Worm (Caenorhabditis elegans): ENCODE measurements around the gene wago-10.
A peak's percentile ranks its signal among the peaks of the same experiment; 100 is the strongest.

wago-10 gene

ce11 chrV:336350-336749 lies 6.9 kb upstream of the wago-10 start, which contains the start of gene dmd-8:
dmd-8 (minus strand) TSS chrV:336450.
- TF ChIP-seq unc-62 (GFP tag; optimal IDR thresholded peaks at IDR 0.05) (no peak), ceh-27 (GFP tag; optimal IDR thresholded peaks at IDR 0.05) (no peak), dox-1 (GFP tag; IDR thresholded peaks at IDR 0.05) (no peak), C06A6.2 (GFP tag; conservative IDR thresholded peaks at IDR 0.05) (no peak), B0035.1 (tag; optimal IDR thresholded peaks at IDR 0.05) (no peak), egl-18 (GFP tag; IDR thresholded peaks at IDR 0.05) (no peak), fkh-3 (tag; optimal IDR thresholded peaks at IDR 0.05) (no peak), nhr-90 (tag; optimal IDR thresholded peaks at IDR 0.05) (no peak), hsf-1 (GFP tag; IDR thresholded peaks at IDR 0.05) (no peak), ekl-4 (GFP tag; IDR thresholded peaks at IDR 0.05) (no peak), attf-5 (GFP tag; optimal IDR thresholded peaks at IDR 0.05) (no peak), lag-1 (GFP tag; IDR thresholded peaks at IDR 0.05) (no peak), hmg-20 (GFP tag; IDR thresholded peaks at IDR 0.05) (no peak), F33H1.4 (GFP tag; IDR thresholded peaks at IDR 0.05) (no peak), ceh-100 (GFP tag; IDR thresholded peaks at IDR 0.05) (no peak), F52B5.7 (tag; optimal IDR thresholded peaks at IDR 0.05) (no peak), nhr-179 (tag; optimal IDR thresholded peaks at IDR 0.05) (no peak), F39B2.1 (GFP tag; IDR thresholded peaks at IDR 0.05) (no peak), xnd-1 (tag; optimal IDR thresholded peaks at IDR 0.05) (no peak)

- TF ChIP-seq C06A6.2 (GFP tag; conservative IDR thresholded peaks at IDR 0.05): no peak
- TF ChIP-seq ceh-100 (GFP tag; IDR thresholded peaks at IDR 0.05): no peak
- TF ChIP-seq bed-2 (GFP tag; IDR thresholded peaks at IDR 0.05): no peak
- TF ChIP-seq ceh-79 (tag; optimal IDR thresholded peaks at IDR 0.05): no peak
- no peak for TF ChIP-seq hsf-1 (GFP tag; IDR thresholded peaks at IDR 0.05)
- TF ChIP-seq zfh-2 (GFP tag; conservative IDR thresholded peaks at IDR 0.05): peak; percentile 64
- TF ChIP-seq nhr-80 (tag; optimal IDR thresholded peaks at IDR 0.05): peak; percentile 25
- no peak for TF ChIP-seq him-1 (tag; optimal IDR thresholded peaks at IDR 0.05)
- TF ChIP-seq aptf-3 (GFP tag; IDR thresholded peaks at IDR 0.05): no peak
- no peak for TF ChIP-seq unc-130 (GFP tag; optimal IDR thresholded peaks at IDR 0.05)
- no peak for TF ChIP-seq repo-1 (tag; optimal IDR thresholded peaks at IDR 0.05)
- TF ChIP-seq akir-1 (GFP tag; optimal IDR thresholded peaks at IDR 0.05): no peak
- peak; percentile 31; the same call in 1 of the 2 replicates for TF ChIP-seq egrh-3 (GFP tag; IDR thresholded peaks at IDR 0.05)
- no peak for TF ChIP-seq madf-10 (tag; optimal IDR thresholded peaks at IDR 0.05)
- TF ChIP-seq ama-1 (optimal IDR thresholded peaks at IDR 0.05): no peak
- TF ChIP-seq ama-1 (GFP tag; optimal IDR thresholded peaks at IDR 0.05): no peak
- no peak for TF ChIP-seq fkh-3 (tag; optimal IDR thresholded peaks at IDR 0.05)
Observed at ce11 chrV:342346-342745, 882 bp upstream of the wago-10 start.

ce11 chrV:343546-343945 lies 318 bp downstream of the wago-10 start:
- no peak for TF ChIP-seq rpc-1 (optimal IDR thresholded peaks at IDR 0.05)
- TF ChIP-seq rpc-1 (tag; optimal IDR thresholded peaks at IDR 0.05): no peak
- no peak for TF ChIP-seq F52B5.7 (tag; optimal IDR thresholded peaks at IDR 0.05)
- TF ChIP-seq ceh-27 (GFP tag; optimal IDR thresholded peaks at IDR 0.05): no peak
- TF ChIP-seq egrh-3 (GFP tag; IDR thresholded peaks at IDR 0.05): no peak
- TF ChIP-seq him-1 (tag; optimal IDR thresholded peaks at IDR 0.05): no peak
- TF ChIP-seq bed-1 (GFP tag; IDR thresholded peaks at IDR 0.05): no peak

- no peak for TF ChIP-seq nfyb-1 (GFP tag; IDR thresholded peaks at IDR 0.05)
- TF ChIP-seq hmg-20 (GFP tag; IDR thresholded peaks at IDR 0.05): no peak
- no peak for TF ChIP-seq F22D6.2 (tag; optimal IDR thresholded peaks at IDR 0.05)
- TF ChIP-seq ccch-3 (GFP tag; optimal IDR thresholded peaks at IDR 0.05): no peak
- TF ChIP-seq lin-54 (GFP tag; optimal IDR thresholded peaks at IDR 0.05): no peak
- no peak for TF ChIP-seq Y67H2A.10 (GFP tag; conservative IDR thresholded peaks at IDR 0.05)
- TF ChIP-seq mes-4 (tag; optimal IDR thresholded peaks at IDR 0.05): no peak
- no peak for TF ChIP-seq hlh-12 (tag; optimal IDR thresholded peaks at IDR 0.05)
- TF ChIP-seq egl-18 (GFP tag; IDR thresholded peaks at IDR 0.05): no peak
- TF ChIP-seq nhr-120 (GFP tag; IDR thresholded peaks at IDR 0.05): no peak
- TF ChIP-seq F37B4.10 (GFP tag; IDR thresholded peaks at IDR 0.05): no peak
- no peak for TF ChIP-seq F23B12.7 (tag; optimal IDR thresholded peaks at IDR 0.05; ENCODE audit: insufficient read depth)
- TF ChIP-seq egrh-3 (GFP tag; IDR thresholded peaks at IDR 0.05): no peak
- no peak for TF ChIP-seq lsy-27 (tag; optimal IDR thresholded peaks at IDR 0.05; ENCODE audit: borderline replicate concordance, insufficient read depth)
Observed at ce11 chrV:346005-346404, 2.8 kb downstream of the wago-10 start.
